Worm (Caenorhabditis elegans) whole organism, mixed stage, embryonic: ENCODE results near the gene nlp-21.

Experiments
- M03D4.4 ChIP-seq: sonication (generic microtip); optimal IDR thresholded peaks from 2 replicates; lab custom pipeline; 2017; ENCODE audit warnings: mild to moderate bottlenecking, missing genetic modification characterization, missing compliant biosample characterization
- elt-1 ChIP-seq: sonication (generic microtip); optimal IDR thresholded peaks from 2 replicates; lab custom pipeline; 2017; ENCODE audit warnings: missing genetic modification characterization, mild to moderate bottlenecking, missing compliant biosample characterization, antibody characterized with exemption, moderate library complexity, borderline replicate concordance; ENCODE audit not compliant: insufficient read depth
- ham-2 ChIP-seq: fragments of 200-800 bp; sonication (Bioruptor generic); optimal IDR thresholded peaks from 2 replicates; lab custom pipeline; 2018; ENCODE audit warnings: mild to moderate bottlenecking, missing genetic modification characterization, missing compliant biosample characterization
- lsy-2 ChIP-seq: fragments of 150-350 bp; optimal IDR thresholded peaks from 2 replicates; lab custom pipeline; 2014; ENCODE audit warnings: missing biosample characterization, missing genetic modification characterization
- nhr-28 ChIP-seq: fragments of 150-350 bp; optimal IDR thresholded peaks from 2 replicates; lab custom pipeline; 2014; ENCODE audit warnings: missing biosample characterization, missing genetic modification characterization
- sem-2 ChIP-seq: fragments of 200-800 bp; sonication (Bioruptor generic); optimal IDR thresholded peaks from 2 replicates; lab custom pipeline; 2018; ENCODE audit warnings: mild to moderate bottlenecking, missing genetic modification characterization, missing compliant biosample characterization
- unc-120 ChIP-seq: sonication (generic microtip); optimal IDR thresholded peaks from 2 replicates; lab custom pipeline; 2017; ENCODE audit warnings: missing genetic modification characterization, missing compliant biosample characterization; ENCODE audit not compliant: poor library complexity, severe bottlenecking

nlp-21 gene

ce11 chrIII:11341466-11341865 is 51.6 kb downstream of the nlp-21 start:
- TF ChIP-seq lsy-2: no peak
- no peak for TF ChIP-seq unc-120
- no peak for TF ChIP-seq ham-2 (GFP tag; lab: Kevin White, UChicago)
- no peak for TF ChIP-seq M03D4.4
- no peak for TF ChIP-seq sem-2 (GFP tag; lab: Kevin White, UChicago)
- TF ChIP-seq elt-1: no peak
- no peak for TF ChIP-seq nhr-28
- TF ChIP-seq, all 35 proteins: peak for 0
